Fruit fly (Drosophila melanogaster) whole organism: Measurements from ENCODE around the gene sala.

ENCODE experiments used
- CG8478 ChIP-seq: fragments of >200 bp; optimal IDR thresholded peaks from 2 replicates; lab custom pipeline; 2018; ENCODE audit warnings: inconsistent platforms
- Dll ChIP-seq: fragments of >200 bp; optimal IDR thresholded peaks from 2 replicates; lab custom pipeline; 2017
- psq ChIP-seq: fragments of >200 bp; optimal IDR thresholded peaks from 2 replicates; lab custom pipeline; 2017
- usp ChIP-seq: fragments of >200 bp; optimal IDR thresholded peaks from 2 replicates; lab custom pipeline; 2017; ENCODE audit warnings: missing biosample characterization, missing genetic modification characterization, mixed read lengths

DNA sequence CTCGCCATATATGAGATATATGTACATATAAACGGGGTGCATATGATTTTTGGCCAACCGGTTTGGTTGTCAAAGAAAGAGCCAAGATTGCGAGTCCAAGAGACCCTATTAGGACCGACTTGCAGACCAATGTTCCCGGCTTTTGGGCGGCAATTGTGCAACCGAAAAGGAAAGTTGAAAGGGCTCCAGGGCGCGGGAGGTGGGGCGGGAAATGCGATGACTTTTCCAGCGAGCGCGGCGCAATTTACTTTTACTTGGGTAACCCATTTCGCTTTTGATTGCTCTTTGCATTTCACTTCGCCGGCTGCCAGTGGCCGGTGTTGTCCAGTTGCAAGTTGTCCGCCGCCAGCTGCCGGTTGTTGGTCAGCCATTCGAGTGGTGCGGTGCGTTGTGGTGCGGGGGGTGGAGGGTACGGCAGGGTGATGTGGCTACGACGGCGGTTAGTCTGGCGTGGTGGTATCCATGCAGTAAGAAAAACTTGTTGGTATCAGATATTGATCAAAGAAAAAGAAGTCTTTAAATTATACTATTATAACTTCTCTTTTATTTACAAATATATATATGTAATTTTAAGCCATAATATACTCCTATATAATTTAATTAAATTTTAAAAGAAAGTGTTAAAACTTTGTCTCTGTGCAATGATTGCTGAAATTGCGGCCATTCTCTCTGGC lies 20.5 kb downstream of the sala start:
- no peak for TF ChIP-seq psq (lab: Kevin White, UChicago)
- no peak for TF ChIP-seq CG8478 (lab: Kevin White, UChicago)
- TF ChIP-seq usp (GFP tag; lab: Kevin White, UChicago): no peak
- peak; percentile 22 for TF ChIP-seq Dll (lab: Kevin White, UChicago)
